Worm (Caenorhabditis elegans) whole organism, late embryonic: ENCODE results near the gene mrpl-22.

Experiments used
- K02D7.2 ChIP-seq: sonication (generic microtip); optimal IDR thresholded peaks from 2 replicates; lab custom pipeline; 2017; ENCODE audit warnings: mild to moderate bottlenecking, missing genetic modification characterization, missing compliant biosample characterization
- K09A11.1 ChIP-seq: sonication (generic microtip); optimal IDR thresholded peaks from 2 replicates; lab custom pipeline; 2017; ENCODE audit warnings: antibody characterized with exemption, mild to moderate bottlenecking, missing genetic modification characterization, missing compliant biosample characterization; ENCODE audit not compliant: insufficient read depth
- Y22D7AL.16 ChIP-seq: sonication (generic microtip); optimal IDR thresholded peaks from 2 replicates; lab custom pipeline; 2016; ENCODE audit warnings: missing genetic modification characterization, missing compliant biosample characterization
- ahr-1 ChIP-seq: sonication (generic microtip); optimal IDR thresholded peaks from 2 replicates; lab custom pipeline; 2016; ENCODE audit warnings: missing genetic modification characterization, missing compliant biosample characterization
- ama-1 ChIP-seq: fragments of 150-350 bp; optimal IDR thresholded peaks from 2 replicates; lab custom pipeline; 2014
- ceh-14 ChIP-seq: sonication (generic microtip); optimal IDR thresholded peaks from 2 replicates; lab custom pipeline; 2016; ENCODE audit warnings: missing genotype, missing genetic modification characterization, missing compliant biosample characterization
- ceh-18 ChIP-seq: sonication (generic microtip); optimal IDR thresholded peaks from 2 replicates; lab custom pipeline; 2016; ENCODE audit warnings: missing genetic modification characterization, missing compliant biosample characterization
- ceh-2 ChIP-seq: sonication (generic microtip); optimal IDR thresholded peaks from 2 replicates; lab custom pipeline; 2016; ENCODE audit warnings: missing genotype, missing genetic modification characterization, missing compliant biosample characterization
- ceh-22 ChIP-seq: sonication (generic microtip); optimal IDR thresholded peaks from 2 replicates; lab custom pipeline; 2017; ENCODE audit warnings: missing biosample characterization, missing genetic modification characterization
- ceh-34 ChIP-seq: sonication (generic microtip); optimal IDR thresholded peaks from 2 replicates; lab custom pipeline; 2016; ENCODE audit warnings: mild to moderate bottlenecking, missing genetic modification characterization, missing compliant biosample characterization
- ceh-45 ChIP-seq: fragments of 200-800 bp; sonication (Bioruptor generic); IDR thresholded peaks from 2 replicates; pipeline ENCODE4 v1.3.6; 2022; ENCODE audit warnings: missing genetic modification reagents, missing genetic modification characterization, missing compliant biosample characterization
- ceh-48 ChIP-seq: sonication (generic microtip); optimal IDR thresholded peaks from 2 replicates; lab custom pipeline; 2016; ENCODE audit warnings: missing genetic modification characterization, inconsistent platforms, missing compliant biosample characterization
- dmd-4 ChIP-seq: sonication (generic microtip); optimal IDR thresholded peaks from 2 replicates; lab custom pipeline; 2016; ENCODE audit warnings: borderline replicate concordance, missing genetic modification characterization, missing compliant biosample characterization
- elt-2 ChIP-seq: sonication (generic microtip); optimal IDR thresholded peaks from 2 replicates; lab custom pipeline; 2016; ENCODE audit warnings: missing genetic modification reagents, missing genetic modification characterization, missing compliant biosample characterization
- elt-4 ChIP-seq: sonication (generic microtip); optimal IDR thresholded peaks from 2 replicates; lab custom pipeline; 2016; ENCODE audit warnings: missing genetic modification characterization, missing compliant biosample characterization
- ets-4 ChIP-seq: sonication (generic microtip); optimal IDR thresholded peaks from 2 replicates; lab custom pipeline; 2016; ENCODE audit warnings: missing genetic modification characterization, missing compliant biosample characterization
- eyg-1 ChIP-seq: sonication (generic microtip); optimal IDR thresholded peaks from 2 replicates; lab custom pipeline; 2016; ENCODE audit warnings: missing genotype, missing genetic modification characterization, missing compliant biosample characterization
- fax-1 ChIP-seq: sonication (generic microtip); optimal IDR thresholded peaks from 2 replicates; lab custom pipeline; 2016; ENCODE audit warnings: missing genotype, missing genetic modification characterization, missing compliant biosample characterization
- hlh-15 ChIP-seq: sonication (generic microtip); optimal IDR thresholded peaks from 2 replicates; lab custom pipeline; 2016; ENCODE audit warnings: missing genetic modification characterization, missing compliant biosample characterization
- hlh-30 ChIP-seq: sonication (generic microtip); optimal IDR thresholded peaks from 2 replicates; lab custom pipeline; 2017; ENCODE audit warnings: antibody characterized with exemption, missing genetic modification characterization, missing compliant biosample characterization; ENCODE audit not compliant: insufficient read depth
- lim-6 ChIP-seq: sonication (generic microtip); optimal IDR thresholded peaks from 2 replicates; lab custom pipeline; 2016; ENCODE audit warnings: missing genetic modification characterization, missing compliant biosample characterization
- lin-11 ChIP-seq: fragments of 200-800 bp; sonication (Bioruptor generic); optimal IDR thresholded peaks from 2 replicates; lab custom pipeline; 2018; ENCODE audit warnings: mild to moderate bottlenecking, missing genetic modification characterization, missing compliant biosample characterization
- madf-2 ChIP-seq: sonication (generic microtip); optimal IDR thresholded peaks from 2 replicates; lab custom pipeline; 2017; ENCODE audit warnings: missing genetic modification characterization, missing compliant biosample characterization
- nfya-1 ChIP-seq: sonication (generic microtip); optimal IDR thresholded peaks from 2 replicates; lab custom pipeline; 2017; ENCODE audit warnings: missing genetic modification characterization, mild to moderate bottlenecking, missing compliant biosample characterization, antibody characterized with exemption, moderate library complexity
- nhr-11 ChIP-seq: fragments of 150-350 bp; optimal IDR thresholded peaks from 2 replicates; lab custom pipeline; 2014; ENCODE audit warnings: missing biosample characterization, missing genetic modification characterization
- nhr-232 ChIP-seq: sonication (generic microtip); optimal IDR thresholded peaks from 2 replicates; lab custom pipeline; 2016; ENCODE audit warnings: missing genetic modification characterization, missing compliant biosample characterization
- npax-4 ChIP-seq: sonication (generic microtip); optimal IDR thresholded peaks from 2 replicates; lab custom pipeline; 2016; ENCODE audit warnings: missing genetic modification characterization, missing compliant biosample characterization
- pag-3 ChIP-seq: sonication (generic microtip); optimal IDR thresholded peaks from 2 replicates; lab custom pipeline; 2016; ENCODE audit warnings: missing compliant biosample characterization, missing genetic modification characterization, borderline replicate concordance
- ref-2 ChIP-seq: sonication (generic microtip); optimal IDR thresholded peaks from 2 replicates; lab custom pipeline; 2016; ENCODE audit warnings: missing genetic modification characterization, missing compliant biosample characterization
- rnt-1 ChIP-seq: sonication (generic microtip); optimal IDR thresholded peaks from 2 replicates; lab custom pipeline; 2016; ENCODE audit warnings: missing genetic modification characterization, missing compliant biosample characterization
- sox-2 ChIP-seq: fragments of 200-800 bp; sonication (Bioruptor generic); IDR thresholded peaks from 2 replicates; pipeline ENCODE4 v1.3.6; 2022; ENCODE audit warnings: missing genetic modification reagents, missing genetic modification characterization, missing compliant biosample characterization
- sox-4 ChIP-seq: sonication (generic microtip); optimal IDR thresholded peaks from 2 replicates; lab custom pipeline; 2017; ENCODE audit warnings: mild to moderate bottlenecking, missing genetic modification characterization, inconsistent platforms, missing compliant biosample characterization
- tbx-7 ChIP-seq: sonication (generic microtip); optimal IDR thresholded peaks from 2 replicates; lab custom pipeline; 2016; ENCODE audit warnings: missing genotype, missing genetic modification characterization, missing compliant biosample characterization
- ttx-3 ChIP-seq: sonication (generic microtip); optimal IDR thresholded peaks from 2 replicates; lab custom pipeline; 2016; ENCODE audit warnings: missing genetic modification reagents, missing genetic modification characterization, missing compliant biosample characterization
- unc-42 ChIP-seq: sonication (generic microtip); optimal IDR thresholded peaks from 2 replicates; lab custom pipeline; 2016; ENCODE audit warnings: missing genotype, missing genetic modification characterization, missing compliant biosample characterization
- unc-55 ChIP-seq: sonication (generic microtip); optimal IDR thresholded peaks from 2 replicates; lab custom pipeline; 2017; ENCODE audit warnings: missing biosample characterization, missing genetic modification reagents, missing genetic modification characterization
- unc-86 ChIP-seq: sonication (generic microtip); optimal IDR thresholded peaks from 2 replicates; lab custom pipeline; 2016; ENCODE audit warnings: missing genetic modification characterization, missing compliant biosample characterization

mrpl-22 gene

DNA sequence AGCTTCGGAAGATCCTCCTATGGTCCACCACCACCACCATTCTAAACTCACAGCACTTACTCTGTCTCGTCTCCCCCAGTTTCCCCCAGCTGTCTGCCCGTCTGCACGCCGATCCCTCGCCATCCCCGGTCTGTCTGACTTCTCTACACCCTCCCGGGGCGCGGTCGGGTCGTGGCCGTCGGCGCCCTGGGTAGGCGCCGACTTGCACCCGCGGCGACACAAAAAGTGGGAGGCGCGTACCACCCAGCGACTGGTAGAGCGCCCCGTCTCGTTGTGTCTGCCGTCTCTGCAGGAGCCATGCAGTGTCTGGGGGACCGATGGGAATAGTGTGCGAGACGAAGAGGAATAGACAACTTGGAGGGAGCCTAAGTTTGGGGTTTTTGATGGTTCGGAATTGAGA is 18.8 kb downstream of the mrpl-22 start (continued):
- TF ChIP-seq ceh-22 (no peak), madf-2 (no peak), unc-55 (peak; percentile 55), rnt-1 (peak; percentile 89), nfya-1 (tag; lab: Kevin White, UChicago) (peak; percentile 97), eyg-1 (no peak), ref-2 (peak; percentile 91), npax-4 (no peak), lim-6 (tag; lab: Kevin White, UChicago) (peak; percentile 23), unc-86 (tag; lab: Kevin White, UChicago) (peak; percentile 51), ahr-1 (tag; lab: Kevin White, UChicago) (no peak), K09A11.1 (tag; lab: Kevin White, UChicago) (peak; percentile 86), hlh-15 (tag; lab: Kevin White, UChicago) (no peak), sox-2 (no peak), Y22D7AL.16 (tag; lab: Kevin White, UChicago) (no peak), ceh-14 (tag; lab: Kevin White, UChicago) (peak; percentile 70), ama-1 (lab: Kevin White, UChicago) (no peak)

DNA sequence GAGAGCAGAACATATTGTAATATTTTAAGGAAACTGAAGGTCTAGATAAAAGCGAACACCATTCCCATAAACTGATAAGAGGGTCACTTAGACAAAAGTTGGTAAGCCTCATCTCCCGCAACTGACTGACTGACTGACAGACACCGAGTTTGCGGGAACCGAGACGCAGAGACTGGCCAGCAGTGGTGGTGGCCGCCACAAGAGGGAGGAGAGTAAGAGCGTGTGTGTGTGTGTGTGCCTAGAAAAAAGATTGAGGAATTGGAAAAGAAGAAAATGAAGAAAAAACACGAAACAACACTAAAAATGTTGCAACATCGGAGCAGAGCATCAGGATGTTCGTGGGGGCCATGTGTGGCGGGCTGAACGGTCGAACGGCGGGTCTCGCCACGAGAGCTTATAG is 19.3 kb downstream of the mrpl-22 start:
- TF ChIP-seq npax-4 (no peak), ceh-2 (tag; lab: Kevin White, UChicago) (no peak), sox-4 (no peak), ceh-45 (GFP tag; lab: Robert Waterston, UW) (no peak), ceh-48 (no peak), hlh-30 (tag; lab: Kevin White, UChicago) (no peak)

DNA sequence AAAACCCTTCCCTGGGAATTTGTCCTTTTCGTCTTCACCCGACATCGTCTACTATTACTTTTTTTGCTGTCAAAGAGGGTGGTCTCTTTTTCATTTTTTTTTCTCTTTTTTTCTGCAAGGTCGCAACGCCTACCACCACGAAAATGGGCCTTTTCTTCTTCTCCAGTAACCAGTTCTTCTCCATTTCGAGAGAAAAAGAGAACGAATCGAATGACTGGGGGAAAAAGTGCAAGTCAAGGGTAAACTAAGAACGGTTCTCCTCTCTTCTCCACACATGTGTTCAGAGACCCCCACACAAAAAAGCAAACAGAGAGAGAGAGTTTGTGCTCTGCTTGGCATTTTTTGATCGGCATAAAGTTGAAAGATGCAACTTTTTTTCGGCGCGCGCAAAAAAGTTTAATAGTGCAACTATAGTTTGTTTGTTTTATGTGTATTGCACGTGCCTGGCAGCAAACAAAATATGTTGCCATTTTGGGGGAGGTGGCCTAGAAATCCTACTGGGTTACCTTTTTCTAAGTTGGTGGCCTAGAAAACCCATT is 21.3 kb downstream of the mrpl-22 start:
- TF ChIP-seq ceh-14 (tag; lab: Kevin White, UChicago): no peak
- no peak for TF ChIP-seq pag-3 (tag; lab: Kevin White, UChicago)
- TF ChIP-seq ceh-2 (tag; lab: Kevin White, UChicago): no peak
- TF ChIP-seq dmd-4: no peak
- no peak for TF ChIP-seq lin-11
- no peak for TF ChIP-seq nhr-11
- no peak for TF ChIP-seq ttx-3 (tag; lab: Kevin White, UChicago)
- no peak for TF ChIP-seq fax-1

DNA sequence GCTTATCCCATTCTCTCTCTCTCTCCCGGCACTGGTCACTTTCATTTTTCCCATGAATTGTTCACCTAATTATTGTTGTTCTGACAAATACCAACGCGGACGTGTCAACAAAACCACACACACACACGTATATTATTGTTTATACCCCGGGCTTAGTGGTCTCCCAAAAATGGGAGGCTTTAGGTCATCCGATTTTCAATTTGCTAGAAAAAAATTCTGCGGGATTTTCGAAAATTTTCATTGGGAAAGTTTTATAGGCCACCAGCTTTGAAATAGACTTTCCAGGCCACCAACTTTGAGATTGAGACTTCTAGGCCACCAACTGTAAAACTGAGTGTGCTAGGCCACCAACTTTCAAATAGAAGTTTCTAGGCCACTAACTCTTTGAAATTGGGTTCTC is 22.7 kb downstream of the mrpl-22 start:
- no peak for TF ChIP-seq nfya-1 (tag; lab: Kevin White, UChicago)
- no peak for TF ChIP-seq ets-4 (tag; lab: Kevin White, UChicago)
- TF ChIP-seq tbx-7: no peak
- no peak for TF ChIP-seq nhr-232 (tag; lab: Kevin White, UChicago)
- TF ChIP-seq madf-2: no peak
- no peak for TF ChIP-seq elt-2
- no peak for TF ChIP-seq ceh-18
- no peak for TF ChIP-seq elt-4 (tag; lab: Kevin White, UChicago)
- no peak for TF ChIP-seq ceh-34
- no peak for TF ChIP-seq unc-42 (tag; lab: Kevin White, UChicago)
- TF ChIP-seq rnt-1: no peak
- no peak for TF ChIP-seq hlh-15 (tag; lab: Kevin White, UChicago)
- TF ChIP-seq K02D7.2: no peak
- TF ChIP-seq ahr-1 (tag; lab: Kevin White, UChicago): no peak
- TF ChIP-seq, all 69 proteins: peak for 0
